Worm (Caenorhabditis elegans) whole organism, L4/young adult: Measurements from ENCODE around the gene C15B12.4.

Experiments used
- dao-5 ChIP-seq: sonication (generic microtip); optimal IDR thresholded peaks from 2 replicates; lab custom pipeline; 2016; ENCODE audit warnings: missing genotype, missing genetic modification characterization, moderate library complexity, missing compliant biosample characterization
- him-1 ChIP-seq: sonication (generic microtip); optimal IDR thresholded peaks from 2 replicates; lab custom pipeline; 2016; ENCODE audit warnings: missing genotype, missing genetic modification reagents, missing genetic modification characterization, missing compliant biosample characterization

- TF ChIP-seq him-1 (tag; lab: Kevin White, UChicago) (no peak), dao-5 (no peak)
Measured at ce11 chrX:6461729-6462128, 11.8 kb downstream of the C15B12.4 start, which contains the start of gene K04E7.1.
